Worm (Caenorhabditis elegans) whole organism, late embryonic: ENCODE measurements around the gene hlh-4.

Experiments
- K09A11.1 ChIP-seq: sonication (generic microtip); optimal IDR thresholded peaks from 2 replicates; lab custom pipeline; 2017; ENCODE audit warnings: antibody characterized with exemption, mild to moderate bottlenecking, missing genetic modification characterization, missing compliant biosample characterization; ENCODE audit not compliant: insufficient read depth
- Y22D7AL.16 ChIP-seq: sonication (generic microtip); optimal IDR thresholded peaks from 2 replicates; lab custom pipeline; 2016; ENCODE audit warnings: missing genetic modification characterization, missing compliant biosample characterization
- ceh-30 ChIP-seq: fragments of 150-350 bp; optimal IDR thresholded peaks from 2 replicates; lab custom pipeline; 2014; ENCODE audit warnings: missing biosample characterization, missing genetic modification characterization
- ceh-45 ChIP-seq: fragments of 200-800 bp; sonication (Bioruptor generic); IDR thresholded peaks from 2 replicates; pipeline ENCODE4 v1.3.6; 2022; ENCODE audit warnings: missing genetic modification reagents, missing genetic modification characterization, missing compliant biosample characterization
- elt-2 ChIP-seq: sonication (generic microtip); optimal IDR thresholded peaks from 2 replicates; lab custom pipeline; 2016; ENCODE audit warnings: missing genetic modification reagents, missing genetic modification characterization, missing compliant biosample characterization
- fkh-10 ChIP-seq: fragments of 150-350 bp; optimal IDR thresholded peaks from 2 replicates; lab custom pipeline; 2014; ENCODE audit warnings: missing biosample characterization, missing genetic modification reagents, missing genetic modification characterization
- hlh-30 ChIP-seq: sonication (generic microtip); optimal IDR thresholded peaks from 2 replicates; lab custom pipeline; 2017; ENCODE audit warnings: antibody characterized with exemption, missing genetic modification characterization, missing compliant biosample characterization; ENCODE audit not compliant: insufficient read depth
- mec-3 ChIP-seq: sonication (generic microtip); optimal IDR thresholded peaks from 2 replicates; lab custom pipeline; 2016; ENCODE audit warnings: borderline replicate concordance, missing genetic modification characterization, missing compliant biosample characterization
- nfya-1 ChIP-seq: sonication (generic microtip); optimal IDR thresholded peaks from 2 replicates; lab custom pipeline; 2017; ENCODE audit warnings: missing genetic modification characterization, mild to moderate bottlenecking, missing compliant biosample characterization, antibody characterized with exemption, moderate library complexity
- npax-4 ChIP-seq: sonication (generic microtip); optimal IDR thresholded peaks from 2 replicates; lab custom pipeline; 2016; ENCODE audit warnings: missing genetic modification characterization, missing compliant biosample characterization
- pat-9 ChIP-seq: fragments of 200-800 bp; sonication (Bioruptor generic); optimal IDR thresholded peaks from 2 replicates; lab custom pipeline; 2018; ENCODE audit warnings: mild to moderate bottlenecking, missing genetic modification characterization, moderate library complexity, missing compliant biosample characterization
- pros-1 ChIP-seq: fragments of 150-350 bp; optimal IDR thresholded peaks from 2 replicates; lab custom pipeline; 2014; ENCODE audit warnings: missing biosample characterization, missing genetic modification reagents, missing genetic modification characterization
- syd-9 ChIP-seq: sonication (generic microtip); optimal IDR thresholded peaks from 2 replicates; lab custom pipeline; 2016; ENCODE audit warnings: mild to moderate bottlenecking, missing genetic modification characterization, moderate library complexity, missing compliant biosample characterization
- unc-55 ChIP-seq: sonication (generic microtip); optimal IDR thresholded peaks from 2 replicates; lab custom pipeline; 2017; ENCODE audit warnings: missing biosample characterization, missing genetic modification reagents, missing genetic modification characterization

- TF ChIP-seq ceh-45 (GFP tag; lab: Robert Waterston, UW) (no peak), hlh-30 (tag; lab: Kevin White, UChicago) (no peak), ceh-30 (tag; lab: Kevin White, UChicago) (no peak), pros-1 (no peak), npax-4 (tag; lab: Kevin White, UChicago) (no peak), mec-3 (tag; lab: Kevin White, UChicago) (no peak), elt-2 (tag; lab: Kevin White, UChicago) (peak; percentile 79), pat-9 (no peak), K09A11.1 (tag; lab: Kevin White, UChicago) (no peak), Y22D7AL.16 (tag; lab: Kevin White, UChicago) (no peak), nfya-1 (no peak), unc-55 (GFP tag; lab: Kevin White, UChicago) (no peak), syd-9 (tag; lab: Kevin White, UChicago) (no peak), fkh-10 (GFP tag; lab: Kevin White, UChicago) (no peak)
Measured at ce11 chrIII:9786776-9787175, 47.9 kb upstream of the hlh-4 start.
